Worm (Caenorhabditis elegans) whole organism, L4 larva: ENCODE results near the gene glb-20.

Experiments
- D1046.2 ChIP-seq: fragments of 200-800 bp; sonication (Bioruptor generic); IDR thresholded peaks from 2 replicates; pipeline ENCODE4 v1.3.6; 2022; ENCODE audit warnings: missing genetic modification characterization, missing compliant biosample characterization
- F26F4.8 ChIP-seq: fragments of 200-800 bp; sonication (Bioruptor generic); conservative IDR thresholded peaks from 2 replicates; pipeline ENCODE4 v1.3.6; 2022; ENCODE audit warnings: missing genetic modification characterization, missing compliant biosample characterization
- F37D6.2 ChIP-seq: sonication (generic microtip); optimal IDR thresholded peaks from 2 replicates; lab custom pipeline; 2016; ENCODE audit warnings: mild to moderate bottlenecking, missing genetic modification characterization, missing compliant biosample characterization
- Y105C5A.15 ChIP-seq: fragments of 200-800 bp; sonication (Bioruptor generic); IDR thresholded peaks from 2 replicates; pipeline ENCODE4 v1.3.6; 2022; ENCODE audit warnings: missing genetic modification characterization, missing compliant biosample characterization
- Y48G9A.11 ChIP-seq: fragments of 200-800 bp; sonication (Bioruptor generic); IDR thresholded peaks from 2 replicates; pipeline ENCODE4 v1.3.6; 2022; ENCODE audit warnings: missing genetic modification reagents, missing genetic modification characterization, missing compliant biosample characterization
- Y5F2A.4 ChIP-seq: fragments of 200-800 bp; sonication (Bioruptor generic); optimal IDR thresholded peaks from 2 replicates; lab custom pipeline; 2018; ENCODE audit warnings: mild to moderate bottlenecking, missing genetic modification characterization, missing compliant biosample characterization
- Y75B8A.6 ChIP-seq: fragments of 200-800 bp; sonication (Bioruptor generic); IDR thresholded peaks from 2 replicates; pipeline ENCODE4 v1.3.6; 2022; ENCODE audit warnings: missing genetic modification reagents, missing genetic modification characterization, missing compliant biosample characterization
- arid-1 ChIP-seq: fragments of 200-800 bp; sonication (Bioruptor generic); conservative IDR thresholded peaks from 2 replicates; pipeline ENCODE4 v1.3.6; 2022; ENCODE audit warnings: missing genetic modification reagents, missing genetic modification characterization, missing compliant biosample characterization
- ceh-20 ChIP-seq: fragments of 200-800 bp; sonication (Bioruptor generic); IDR thresholded peaks from 2 replicates; pipeline ENCODE4 v1.3.6; 2022; ENCODE audit warnings: missing genetic modification reagents, missing genetic modification characterization, missing compliant biosample characterization
- ceh-62 ChIP-seq: sonication (generic microtip); optimal IDR thresholded peaks from 2 replicates; lab custom pipeline; 2017; ENCODE audit warnings: missing biosample characterization, missing genetic modification characterization
- ceh-82 ChIP-seq: sonication (generic microtip); optimal IDR thresholded peaks from 2 replicates; lab custom pipeline; 2017; ENCODE audit warnings: missing biosample characterization, missing genetic modification characterization
- dmd-8 ChIP-seq: fragments of 200-800 bp; sonication (Bioruptor generic); IDR thresholded peaks from 2 replicates; pipeline ENCODE4 v1.3.6; 2022; ENCODE audit warnings: missing genetic modification characterization, missing compliant biosample characterization
- dmd-9 ChIP-seq: fragments of 200-800 bp; sonication (Bioruptor generic); IDR thresholded peaks from 2 replicates; pipeline ENCODE4 v1.3.6; 2022; ENCODE audit warnings: missing genetic modification reagents, missing genetic modification characterization, missing compliant biosample characterization
- dve-1 ChIP-seq: sonication (generic microtip); optimal IDR thresholded peaks from 2 replicates; lab custom pipeline; 2017; ENCODE audit warnings: antibody characterized with exemption, mild to moderate bottlenecking, missing genetic modification characterization, missing compliant biosample characterization; ENCODE audit not compliant: insufficient read depth
- egl-43 ChIP-seq: fragments of 200-800 bp; sonication (Bioruptor generic); IDR thresholded peaks from 2 replicates; pipeline ENCODE4 v1.3.6; 2022; ENCODE audit warnings: missing genetic modification reagents, missing genetic modification characterization, missing compliant biosample characterization
- fos-1 ChIP-seq: fragments of 150-350 bp; optimal IDR thresholded peaks from 2 replicates; lab custom pipeline; 2014; ENCODE audit warnings: missing biosample characterization, missing genetic modification characterization
- gei-8 ChIP-seq: fragments of 200-800 bp; sonication (Bioruptor generic); optimal IDR thresholded peaks from 2 replicates; lab custom pipeline; 2018; ENCODE audit warnings: mild to moderate bottlenecking, missing genetic modification characterization, missing compliant biosample characterization
- lim-7 ChIP-seq: fragments of 200-800 bp; sonication (Bioruptor generic); IDR thresholded peaks from 2 replicates; pipeline ENCODE4 v1.3.6; 2022; ENCODE audit warnings: missing genetic modification characterization, missing compliant biosample characterization
- lin-1 ChIP-seq: fragments of 200-800 bp; sonication (Bioruptor generic); IDR thresholded peaks from 2 replicates; pipeline ENCODE4 v1.3.6; 2022; ENCODE audit warnings: missing genetic modification reagents, missing genetic modification characterization, missing compliant biosample characterization
- lin-15B ChIP-seq: fragments of 150-350 bp; sonication (generic microtip); optimal IDR thresholded peaks from 3 replicates; lab custom pipeline; 2014; ENCODE audit warnings: missing biosample characterization, missing genetic modification characterization
- lin-29 ChIP-seq: fragments of 200-800 bp; sonication (Bioruptor generic); IDR thresholded peaks from 2 replicates; pipeline ENCODE4 v1.3.6; 2022; ENCODE audit warnings: missing genetic modification reagents, missing genetic modification characterization, missing compliant biosample characterization
- lir-3 ChIP-seq: sonication (generic microtip); optimal IDR thresholded peaks from 2 replicates; lab custom pipeline; 2016; ENCODE audit warnings: mild to moderate bottlenecking, missing genetic modification characterization, missing compliant biosample characterization
- madf-5 ChIP-seq, 2 experiments: fragments of 200-800 bp; sonication (Bioruptor generic); IDR thresholded peaks; 2 replicates each; pipeline ENCODE4 v1.3.6; 2022; ENCODE audit warnings: missing compliant biosample characterization in 2 of 2, missing genetic modification characterization in 2 of 2
- mep-1 ChIP-seq: fragments of 150-350 bp; sonication (generic microtip); optimal IDR thresholded peaks from 3 replicates; lab custom pipeline; 2014; ENCODE audit warnings: missing biosample characterization, missing genetic modification characterization
- mes-2 ChIP-seq: sonication (generic microtip); optimal IDR thresholded peaks from 2 replicates; lab custom pipeline; 2016; ENCODE audit warnings: missing genotype, mild to moderate bottlenecking, missing genetic modification characterization, missing compliant biosample characterization; ENCODE audit not compliant: poor library complexity, severe bottlenecking
- nhr-237 ChIP-seq: sonication (generic microtip); optimal IDR thresholded peaks from 2 replicates; lab custom pipeline; 2017; ENCODE audit warnings: missing biosample characterization, missing genetic modification characterization
- nhr-42 ChIP-seq: fragments of 200-800 bp; sonication (Bioruptor generic); IDR thresholded peaks from 2 replicates; pipeline ENCODE4 v1.3.6; 2022; ENCODE audit warnings: missing genetic modification characterization, missing compliant biosample characterization
- nhr-77 ChIP-seq: fragments of 150-350 bp; optimal IDR thresholded peaks from 2 replicates; lab custom pipeline; 2014; ENCODE audit warnings: missing biosample characterization, missing genetic modification characterization
- pha-4 ChIP-seq, 2 experiments: fragments of 150-350 bp in 1 of 2; fragments of 200-800 bp in 1 of 2; sonication (Bioruptor generic) in 1 of 2; IDR thresholded peaks in 1 of 2; optimal IDR thresholded peaks in 1 of 2; 2 replicates each; pipeline versions ENCODE4 v1.3.6 to Lab custom; 2014 to 2022; ENCODE audit warnings: missing genetic modification characterization in 2 of 2, missing genetic modification reagents in 2 of 2, missing biosample characterization in 1 of 2, missing compliant biosample characterization in 1 of 2
- set-16 ChIP-seq: fragments of 200-800 bp; sonication (Bioruptor generic); IDR thresholded peaks from 2 replicates; pipeline ENCODE4 v1.3.6; 2022; ENCODE audit warnings: missing genetic modification reagents, missing genetic modification characterization, missing compliant biosample characterization
- skn-1 ChIP-seq: fragments of 150-350 bp; optimal IDR thresholded peaks from 2 replicates; lab custom pipeline; 2014; ENCODE audit warnings: missing biosample characterization, missing genetic modification characterization
- snpc-1.2 ChIP-seq: fragments of 200-800 bp; sonication (Bioruptor generic); IDR thresholded peaks from 2 replicates; pipeline ENCODE4 v1.3.6; 2022; ENCODE audit warnings: missing genetic modification reagents, missing genetic modification characterization, missing compliant biosample characterization
- snpc-4 ChIP-seq: fragments of 150-350 bp; optimal IDR thresholded peaks from 2 replicates; lab custom pipeline; 2014; ENCODE audit warnings: missing biosample characterization, missing genetic modification characterization
- unc-62 ChIP-seq, 3 experiments: fragments of 150-350 bp in 1 of 3; sonication (generic microtip); optimal IDR thresholded peaks in 2 of 3; peaks in 1 of 3; 1 replicate in 1 of 3; 2 replicates in 2 of 3; lab custom pipeline; 2014 to 2017; ENCODE audit warnings: missing biosample characterization in 3 of 3, missing genetic modification characterization in 3 of 3, missing genetic modification reagents in 3 of 3, missing genotype in 1 of 3
- zag-1 ChIP-seq: fragments of 150-350 bp; optimal IDR thresholded peaks from 2 replicates; lab custom pipeline; 2014; ENCODE audit warnings: missing biosample characterization, missing genetic modification characterization
- zfp-2 ChIP-seq: sonication (generic microtip); optimal IDR thresholded peaks from 2 replicates; lab custom pipeline; 2016; ENCODE audit warnings: mild to moderate bottlenecking, missing genetic modification characterization, missing compliant biosample characterization
- zip-11 ChIP-seq: fragments of 200-800 bp; sonication (Bioruptor generic); IDR thresholded peaks from 2 replicates; pipeline ENCODE4 v1.3.6; 2022; ENCODE audit warnings: missing genetic modification characterization, missing compliant biosample characterization
- ztf-11 ChIP-seq: fragments of 150-350 bp; optimal IDR thresholded peaks from 2 replicates; lab custom pipeline; 2014; ENCODE audit warnings: missing biosample characterization, missing genetic modification characterization

The glb-20 gene

DNA sequence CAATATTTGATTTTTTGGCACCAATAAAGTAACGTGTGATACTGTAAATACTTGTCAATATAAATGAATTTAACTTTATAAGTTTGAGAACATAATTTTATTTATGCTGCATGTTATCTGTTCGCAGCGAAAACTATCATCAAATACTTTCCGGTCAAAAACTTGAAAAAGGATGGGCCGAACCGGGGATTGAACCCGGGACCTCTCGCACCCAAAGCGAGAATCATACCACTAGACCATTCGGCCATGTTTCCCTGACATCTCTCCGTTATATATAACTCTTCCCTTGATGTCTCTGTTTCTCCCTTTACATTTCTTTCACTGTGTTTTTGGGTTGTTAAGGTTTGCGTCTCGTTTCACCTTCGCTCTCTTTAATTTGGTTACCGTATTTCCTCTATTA is 44.2 kb downstream of the glb-20 start (continued):
- peak; percentile 91 for TF ChIP-seq snpc-1.2
- peak; percentile 90 for TF ChIP-seq dmd-8
- TF ChIP-seq madf-5 (GFP tag; IDR thresholded peaks at IDR 0.05; lab: Robert Waterston, UW) = peak; percentile 73 to 91; a peak in 3 of 4 replicates
- TF ChIP-seq ceh-82 (tag; lab: Kevin White, UChicago) = no peak
- TF ChIP-seq nhr-77 (tag; lab: Kevin White, UChicago) = no peak
- TF ChIP-seq Y48G9A.11 (GFP tag; lab: Robert Waterston, UW) = 0 out of 2 replicates have a peak, but pooled peaks have one; percentile 49
- TF ChIP-seq dve-1 (tag; lab: Kevin White, UChicago) = peak; percentile 21
- TF ChIP-seq Y105C5A.15 = 0 out of 2 replicates have a peak, but pooled peaks have one; percentile 32
- TF ChIP-seq, all 104 proteins: peak for 64

DNA sequence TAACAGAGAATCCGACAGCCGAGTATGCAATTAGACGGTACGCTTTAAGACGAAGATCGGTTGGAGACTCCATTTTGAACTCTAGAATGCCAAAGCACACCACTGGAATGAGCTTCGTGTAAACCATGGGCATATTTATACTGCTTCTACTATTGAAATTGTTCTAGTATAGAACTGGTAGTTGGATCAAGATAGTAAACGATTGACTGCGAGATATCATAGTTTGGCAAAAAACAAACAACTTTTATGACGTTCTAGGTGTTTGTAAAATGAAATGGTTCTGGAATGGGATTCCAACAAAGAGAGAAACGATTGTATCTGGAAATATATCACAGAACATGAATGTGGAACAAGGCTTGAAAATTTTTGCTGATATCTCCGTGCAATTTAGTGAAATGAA is 45.0 kb downstream of the glb-20 start, which contains the start of gene col-185:
col-185 (minus strand) TSS at position 101 of the 400 bp plus-strand sequence.
- no peak for TF ChIP-seq D1046.2 (GFP tag; lab: Robert Waterston, UW)
- peak in 1 of 2 experiments; percentile 40 for TF ChIP-seq unc-62 (GFP tag; optimal IDR thresholded peaks at IDR 0.05 in 1 of 2; lab: Kevin White, UChicago)
- TF ChIP-seq unc-62 (tag; optimal IDR thresholded peaks at IDR 0.05; lab: Kevin White, UChicago) = no peak

DNA sequence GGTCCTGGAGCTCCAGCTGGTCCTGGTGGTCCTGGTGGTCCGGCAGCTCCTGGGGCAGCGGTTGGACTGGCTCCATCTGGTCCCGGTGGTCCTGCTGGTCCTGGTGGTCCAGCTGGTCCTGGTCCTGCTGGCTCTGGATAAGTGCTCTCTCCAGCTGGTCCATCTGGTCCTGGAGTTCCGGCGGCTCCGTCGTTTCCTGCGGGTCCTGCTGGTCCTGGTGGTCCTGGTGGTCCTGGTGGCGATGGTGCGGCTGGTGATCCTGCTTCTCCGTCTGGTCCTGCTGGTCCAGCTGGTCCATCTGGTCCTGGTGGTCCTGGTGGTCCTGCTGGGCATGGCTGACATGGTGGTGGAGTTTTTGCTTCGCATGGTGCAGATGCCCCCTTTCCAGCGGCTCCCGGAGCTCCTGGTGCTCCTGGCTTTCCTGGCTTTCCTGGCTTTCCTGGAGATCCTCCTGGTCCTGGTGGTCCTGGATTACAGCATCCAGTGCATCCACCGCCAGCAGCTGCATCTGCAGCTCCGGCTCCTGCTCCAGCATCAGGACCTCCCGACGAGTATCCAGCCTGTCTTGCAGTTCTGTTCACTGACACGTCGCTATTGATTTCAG is 45.6 kb downstream of the glb-20 start:
- TF ChIP-seq nhr-237 (tag; lab: Kevin White, UChicago) (no peak), egl-43 (GFP tag; lab: Robert Waterston, UW) (peak; percentile 65; the same call in 1 of the 2 replicates), fos-1 (tag; lab: Kevin White, UChicago) (no peak), set-16 (GFP tag; lab: Robert Waterston, UW) (peak; percentile 98), arid-1 (no peak), ceh-20 (GFP tag; lab: Robert Waterston, UW) (no peak)
- TF ChIP-seq, all 104 proteins: peak for 2

DNA sequence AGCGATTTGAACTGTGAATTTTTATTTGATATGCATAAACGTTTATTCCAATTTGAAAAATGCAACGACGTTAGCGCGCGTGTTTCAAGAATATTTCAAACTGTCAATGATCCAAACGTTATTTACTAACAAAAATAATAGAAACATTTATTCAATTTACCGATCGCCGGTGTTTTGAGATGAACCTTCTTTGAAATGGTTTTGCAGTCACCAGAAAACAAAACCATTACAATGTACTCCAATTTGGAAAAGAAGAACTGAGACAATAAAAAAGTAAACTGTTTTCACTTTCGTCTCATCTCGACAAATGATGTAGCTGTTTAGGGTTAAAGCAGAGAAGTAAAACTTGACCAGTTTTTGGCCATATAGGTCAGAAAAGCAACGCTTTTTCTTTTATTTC is 48.7 kb downstream of the glb-20 start, which contains the start of gene H06A10.1:
H06A10.1 (plus strand) TSS at position 301 of the 400 bp plus-strand sequence.
- TF ChIP-seq mep-1 (tag; lab: Kevin White, UChicago) (no peak), gei-8 (GFP tag; lab: Kevin White, UChicago) (no peak), dmd-9 (GFP tag; lab: Robert Waterston, UW) (no peak), lin-29 (no peak), ztf-11 (no peak), ceh-62 (tag; lab: Kevin White, UChicago) (no peak), arid-1 (no peak), madf-5 (GFP tag; IDR thresholded peaks at IDR 0.05; lab: Robert Waterston, UW) (no peak), nhr-77 (tag; lab: Kevin White, UChicago) (no peak), Y75B8A.6 (GFP tag; lab: Robert Waterston, UW) (no peak), mes-2 (tag; lab: Kevin White, UChicago) (no peak), lin-1 (GFP tag; lab: Robert Waterston, UW) (no peak), skn-1 (tag; lab: Kevin White, UChicago) (no peak), unc-62 (GFP tag; optimal IDR thresholded peaks at IDR 0.05 in 1 of 2; lab: Kevin White, UChicago) (no peak), unc-62 (tag; optimal IDR thresholded peaks at IDR 0.05; lab: Kevin White, UChicago) (no peak), zfp-2 (tag; lab: Kevin White, UChicago) (no peak), zag-1 (no peak), Y105C5A.15 (no peak)

DNA sequence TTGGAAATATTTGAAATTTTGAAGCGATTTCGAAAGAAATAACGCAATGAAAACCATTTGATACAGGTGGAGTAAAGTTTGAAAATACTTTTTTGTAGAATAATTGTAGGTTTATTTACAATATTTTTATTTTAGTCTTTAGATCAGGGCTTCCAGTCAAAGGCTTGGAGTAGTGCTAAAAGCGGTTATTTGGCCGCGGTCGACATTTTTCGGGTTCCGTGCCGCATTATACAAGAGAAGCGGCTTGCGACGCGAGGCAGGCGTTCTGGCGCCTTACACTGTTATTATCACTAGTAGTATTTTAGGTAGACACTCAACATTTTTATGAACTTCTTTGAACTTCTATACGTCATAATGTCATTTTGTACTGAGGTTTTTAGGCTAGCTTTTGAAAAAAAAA is 49.5 kb downstream of the glb-20 start:
- TF ChIP-seq lir-3 (no peak), zip-11 (no peak), Y5F2A.4 (no peak), lin-15B (tag; lab: Kevin White, UChicago) (no peak), pha-4 (GFP tag; IDR thresholded peaks at IDR 0.05; lab: Robert Waterston, UW) (no peak), pha-4 (tag; optimal IDR thresholded peaks at IDR 0.05; lab: Kevin White, UChicago) (no peak), zfp-2 (tag; lab: Kevin White, UChicago) (no peak), snpc-4 (tag; lab: Kevin White, UChicago) (no peak), madf-5 (GFP tag; IDR thresholded peaks at IDR 0.05; lab: Robert Waterston, UW) (no peak), lim-7 (GFP tag; lab: Robert Waterston, UW) (no peak), D1046.2 (GFP tag; lab: Robert Waterston, UW) (no peak), gei-8 (GFP tag; lab: Kevin White, UChicago) (no peak), F26F4.8 (no peak), dmd-9 (GFP tag; lab: Robert Waterston, UW) (no peak), nhr-42 (no peak), F37D6.2 (tag; lab: Kevin White, UChicago) (no peak)
